Worm (Caenorhabditis elegans) whole organism, L3 larva: ENCODE measurements around the gene F49C12.12.

Source experiments
- aly-2 ChIP-seq: fragments of 150-350 bp; optimal IDR thresholded peaks from 2 replicates; lab custom pipeline; 2014; ENCODE audit warnings: missing biosample characterization, missing genetic modification characterization
- nhr-77 ChIP-seq: fragments of 150-350 bp; optimal IDR thresholded peaks from 2 replicates; lab custom pipeline; 2014; ENCODE audit warnings: missing biosample characterization, missing genetic modification characterization
- tbx-2 ChIP-seq: sonication (generic microtip); optimal IDR thresholded peaks from 2 replicates; lab custom pipeline; 2016; ENCODE audit warnings: mild to moderate bottlenecking, missing genetic modification characterization, missing compliant biosample characterization
- unc-62 ChIP-seq: fragments of 150-350 bp; sonication (generic microtip); optimal IDR thresholded peaks from 4 replicates; lab custom pipeline; 2014; ENCODE audit warnings: missing biosample characterization, missing genetic modification reagents, missing genetic modification characterization
- zag-1 ChIP-seq: fragments of 150-350 bp; optimal IDR thresholded peaks from 2 replicates; lab custom pipeline; 2014; ENCODE audit warnings: missing biosample characterization, missing genetic modification characterization

DNA sequence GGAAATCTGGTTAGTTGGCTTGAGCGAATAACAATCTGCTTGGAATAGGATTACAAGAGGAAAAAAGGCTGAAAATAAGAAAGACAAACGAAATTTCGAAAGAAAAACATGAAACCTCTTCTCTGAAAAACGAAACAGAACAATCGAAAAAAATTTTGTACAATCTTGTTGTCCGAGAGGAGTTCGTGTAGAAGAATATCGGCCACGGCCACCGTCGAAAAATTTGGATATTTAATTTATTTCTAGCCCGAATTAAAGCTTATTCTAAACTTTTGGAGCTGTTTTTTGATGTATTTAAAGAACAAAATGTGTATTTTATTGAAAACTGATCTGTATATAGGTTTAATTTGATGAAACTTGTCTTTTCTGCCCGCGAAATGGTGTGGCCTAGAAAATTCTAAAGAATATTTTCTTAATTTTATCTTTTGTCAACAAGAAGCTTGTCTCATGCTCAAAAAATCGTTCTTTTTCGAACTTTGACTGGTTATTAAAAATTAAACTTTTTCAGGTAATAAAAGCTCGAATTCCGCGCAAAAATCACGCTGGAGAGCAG lies 15.7 kb upstream of the F49C12.12 start, which contains the start of gene T20D3.5:
- TF ChIP-seq tbx-2 (tag; lab: Kevin White, UChicago) (no peak), nhr-77 (tag; lab: Kevin White, UChicago) (no peak), aly-2 (no peak), unc-62 (GFP tag; lab: Kevin White, UChicago) (no peak), zag-1 (tag; lab: Kevin White, UChicago) (no peak)
